Fruit fly (Drosophila melanogaster) Kc167 (cell line): Measurements from ENCODE around the gene CG2124.

ENCODE experiments used
- Myc ChIP-seq: fragments of >200 bp; optimal IDR thresholded peaks from 2 replicates; lab custom pipeline; 2017; ENCODE audit warnings: missing external identifiers
- Sin3A ChIP-seq: fragments of >200 bp; optimal IDR thresholded peaks from 2 replicates; lab custom pipeline; 2018; ENCODE audit warnings: missing external identifiers
- h ChIP-seq: fragments of >200 bp; optimal IDR thresholded peaks from 3 replicates; lab custom pipeline; 2018; ENCODE audit warnings: missing external identifiers
- insv ChIP-seq: fragments of >200 bp; optimal IDR thresholded peaks from 3 replicates; lab custom pipeline; 2018; ENCODE audit warnings: missing external identifiers
- psq ChIP-seq: fragments of >200 bp; optimal IDR thresholded peaks from 2 replicates; lab custom pipeline; 2017; ENCODE audit warnings: missing external identifiers
- ttk ChIP-seq: sonication (Bioruptor generic); optimal IDR thresholded peaks from 2 replicates; lab custom pipeline; 2017; ENCODE audit warnings: missing external identifiers

- no peak for TF ChIP-seq psq (lab: Kevin White, UChicago)
- TF ChIP-seq insv (lab: Kevin White, UChicago), result no peak
- TF ChIP-seq h (lab: Kevin White, UChicago), result no peak
- TF ChIP-seq Myc (lab: Kevin White, UChicago), result no peak
- TF ChIP-seq ttk, result no peak
- no peak for TF ChIP-seq Sin3A (lab: Kevin White, UChicago)
Measured at dm6 chrX:10587445-10587844, 8.5 kb upstream of the CG2124 start.
